Fruit fly (Drosophila melanogaster): ENCODE measurements around the gene Fmr1.

DNA sequence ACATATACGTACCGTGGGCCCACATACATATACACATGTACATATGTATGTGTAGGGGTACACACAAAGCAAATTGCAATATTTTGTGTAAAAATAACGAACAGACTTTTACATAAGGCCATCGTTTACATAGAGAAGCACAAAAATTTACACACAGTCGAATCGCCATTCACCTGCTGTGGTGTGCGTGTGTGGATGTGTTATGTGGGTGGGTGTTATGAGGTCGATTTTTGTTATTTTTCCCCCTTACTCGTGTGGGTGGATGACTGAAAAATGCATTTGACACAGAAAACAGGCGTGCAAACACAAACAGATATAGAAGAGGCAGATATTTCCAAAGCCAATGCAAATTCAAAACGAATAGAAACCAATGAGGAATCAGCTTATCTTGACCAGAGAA, 14.9 kb downstream of the Fmr1 start:
- TF ChIP-seq CG8478 (optimal IDR thresholded peaks at IDR 0.05): no peak
- TF ChIP-seq CTCF (optimal IDR thresholded peaks at IDR 0.05): no peak
